Worm (Caenorhabditis elegans) whole organism, late embryonic: ENCODE measurements around the gene F26F2.11.

Source experiments
- K09A11.1 ChIP-seq: sonication (generic microtip); optimal IDR thresholded peaks from 2 replicates; lab custom pipeline; 2017; ENCODE audit warnings: antibody characterized with exemption, mild to moderate bottlenecking, missing genetic modification characterization, missing compliant biosample characterization; ENCODE audit not compliant: insufficient read depth
- ama-1 ChIP-seq: fragments of 150-350 bp; optimal IDR thresholded peaks from 2 replicates; lab custom pipeline; 2014
- ceh-6 ChIP-seq: fragments of 200-800 bp; sonication (Bioruptor generic); optimal IDR thresholded peaks from 2 replicates; lab custom pipeline; 2018; ENCODE audit warnings: mild to moderate bottlenecking, missing genetic modification characterization, missing compliant biosample characterization
- dve-1 ChIP-seq: sonication (generic microtip); optimal IDR thresholded peaks from 2 replicates; lab custom pipeline; 2017; ENCODE audit warnings: antibody characterized with exemption, mild to moderate bottlenecking, missing genetic modification characterization, missing compliant biosample characterization
- ets-4 ChIP-seq: sonication (generic microtip); optimal IDR thresholded peaks from 2 replicates; lab custom pipeline; 2016; ENCODE audit warnings: missing genetic modification characterization, missing compliant biosample characterization
- fkh-10 ChIP-seq: fragments of 150-350 bp; optimal IDR thresholded peaks from 2 replicates; lab custom pipeline; 2014; ENCODE audit warnings: missing biosample characterization, missing genetic modification reagents, missing genetic modification characterization
- lim-6 ChIP-seq: sonication (generic microtip); optimal IDR thresholded peaks from 2 replicates; lab custom pipeline; 2016; ENCODE audit warnings: missing genetic modification characterization, missing compliant biosample characterization
- pat-9 ChIP-seq: fragments of 200-800 bp; sonication (Bioruptor generic); optimal IDR thresholded peaks from 2 replicates; lab custom pipeline; 2018; ENCODE audit warnings: mild to moderate bottlenecking, missing genetic modification characterization, moderate library complexity, missing compliant biosample characterization
- pha-4 ChIP-seq: fragments of 150-350 bp; optimal IDR thresholded peaks from 2 replicates; lab custom pipeline; 2018; ENCODE audit warnings: missing biosample characterization, missing genetic modification reagents, missing genetic modification characterization
- pqm-1 ChIP-seq: sonication (generic microtip); optimal IDR thresholded peaks from 2 replicates; lab custom pipeline; 2016; ENCODE audit warnings: missing genetic modification characterization, missing compliant biosample characterization
- ztf-16 ChIP-seq: sonication (generic microtip); optimal IDR thresholded peaks from 2 replicates; lab custom pipeline; 2017; ENCODE audit warnings: missing genetic modification characterization, missing compliant biosample characterization

ce11 chrV:20580511-20581040 lies 15.0 kb downstream of the F26F2.11 start, which contains the start of gene F26F2.7:
- TF ChIP-seq fkh-10 (GFP tag; lab: Kevin White, UChicago) (no peak), lim-6 (tag; lab: Kevin White, UChicago) (no peak), ets-4 (tag; lab: Kevin White, UChicago) (no peak), dve-1 (no peak), ama-1 (lab: Kevin White, UChicago) (no peak), K09A11.1 (tag; lab: Kevin White, UChicago) (no peak), pat-9 (no peak), pha-4 (tag; lab: Kevin White, UChicago) (no peak), ceh-6 (no peak), pqm-1 (tag; lab: Kevin White, UChicago) (no peak), ztf-16 (no peak)
